Worm (Caenorhabditis elegans) whole organism, late embryonic: Measurements from ENCODE around the gene ZK1290.7.

Experiments used
- C08G9.2 ChIP-seq: sonication (generic microtip); optimal IDR thresholded peaks from 2 replicates; lab custom pipeline; 2016; ENCODE audit warnings: mild to moderate bottlenecking, missing genetic modification characterization, moderate library complexity, missing compliant biosample characterization
- C38D4.7 ChIP-seq: fragments of 200-800 bp; sonication (Bioruptor generic); optimal IDR thresholded peaks from 2 replicates; lab custom pipeline; 2018; ENCODE audit warnings: mild to moderate bottlenecking, missing genetic modification characterization, moderate library complexity, missing compliant biosample characterization
- F13H6.1 ChIP-seq: sonication (generic microtip); optimal IDR thresholded peaks from 2 replicates; lab custom pipeline; 2016; ENCODE audit warnings: missing genetic modification characterization, missing compliant biosample characterization
- K09A11.1 ChIP-seq: sonication (generic microtip); optimal IDR thresholded peaks from 2 replicates; lab custom pipeline; 2017; ENCODE audit warnings: antibody characterized with exemption, mild to moderate bottlenecking, missing genetic modification characterization, missing compliant biosample characterization; ENCODE audit not compliant: insufficient read depth
- T23F11.4 ChIP-seq: fragments of 200-800 bp; sonication (Bioruptor generic); optimal IDR thresholded peaks from 2 replicates; lab custom pipeline; 2018; ENCODE audit warnings: mild to moderate bottlenecking, missing genetic modification characterization, missing compliant biosample characterization
- ceh-14 ChIP-seq: sonication (generic microtip); optimal IDR thresholded peaks from 2 replicates; lab custom pipeline; 2016; ENCODE audit warnings: missing genotype, missing genetic modification characterization, missing compliant biosample characterization
- ceh-2 ChIP-seq: sonication (generic microtip); optimal IDR thresholded peaks from 2 replicates; lab custom pipeline; 2016; ENCODE audit warnings: missing genotype, missing genetic modification characterization, missing compliant biosample characterization
- ceh-22 ChIP-seq: sonication (generic microtip); optimal IDR thresholded peaks from 2 replicates; lab custom pipeline; 2017; ENCODE audit warnings: missing biosample characterization, missing genetic modification characterization
- ceh-24 ChIP-seq: sonication (generic microtip); optimal IDR thresholded peaks from 2 replicates; lab custom pipeline; 2016; ENCODE audit warnings: mild to moderate bottlenecking, missing genetic modification characterization, missing compliant biosample characterization
- ceh-30 ChIP-seq: fragments of 150-350 bp; optimal IDR thresholded peaks from 2 replicates; lab custom pipeline; 2014; ENCODE audit warnings: missing biosample characterization, missing genetic modification characterization
- ceh-48 ChIP-seq: sonication (generic microtip); optimal IDR thresholded peaks from 2 replicates; lab custom pipeline; 2016; ENCODE audit warnings: missing genetic modification characterization, inconsistent platforms, missing compliant biosample characterization
- ceh-6 ChIP-seq: fragments of 200-800 bp; sonication (Bioruptor generic); optimal IDR thresholded peaks from 2 replicates; lab custom pipeline; 2018; ENCODE audit warnings: mild to moderate bottlenecking, missing genetic modification characterization, missing compliant biosample characterization
- ceh-9 ChIP-seq: sonication (generic microtip); optimal IDR thresholded peaks from 2 replicates; lab custom pipeline; 2016; ENCODE audit warnings: mild to moderate bottlenecking, missing genetic modification characterization, inconsistent platforms, missing compliant biosample characterization
- elt-2 ChIP-seq: sonication (generic microtip); optimal IDR thresholded peaks from 2 replicates; lab custom pipeline; 2016; ENCODE audit warnings: missing genetic modification reagents, missing genetic modification characterization, missing compliant biosample characterization
- ets-4 ChIP-seq: sonication (generic microtip); optimal IDR thresholded peaks from 2 replicates; lab custom pipeline; 2016; ENCODE audit warnings: missing genetic modification characterization, missing compliant biosample characterization
- eyg-1 ChIP-seq: sonication (generic microtip); optimal IDR thresholded peaks from 2 replicates; lab custom pipeline; 2016; ENCODE audit warnings: missing genotype, missing genetic modification characterization, missing compliant biosample characterization
- fax-1 ChIP-seq: sonication (generic microtip); optimal IDR thresholded peaks from 2 replicates; lab custom pipeline; 2016; ENCODE audit warnings: missing genotype, missing genetic modification characterization, missing compliant biosample characterization
- fkh-6 ChIP-seq: sonication (generic microtip); optimal IDR thresholded peaks from 2 replicates; lab custom pipeline; 2016; ENCODE audit warnings: missing genetic modification characterization, missing compliant biosample characterization
- gmeb-2 ChIP-seq: sonication (generic microtip); optimal IDR thresholded peaks from 2 replicates; lab custom pipeline; 2016; ENCODE audit warnings: missing genetic modification characterization, inconsistent platforms, missing compliant biosample characterization
- hlh-13 ChIP-seq: fragments of 200-800 bp; sonication (Bioruptor generic); optimal IDR thresholded peaks from 2 replicates; lab custom pipeline; 2018; ENCODE audit warnings: mild to moderate bottlenecking, missing genetic modification characterization, missing compliant biosample characterization
- hlh-30 ChIP-seq: sonication (generic microtip); optimal IDR thresholded peaks from 2 replicates; lab custom pipeline; 2017; ENCODE audit warnings: antibody characterized with exemption, missing genetic modification characterization, missing compliant biosample characterization; ENCODE audit not compliant: insufficient read depth
- lin-11 ChIP-seq: fragments of 200-800 bp; sonication (Bioruptor generic); optimal IDR thresholded peaks from 2 replicates; lab custom pipeline; 2018; ENCODE audit warnings: mild to moderate bottlenecking, missing genetic modification characterization, missing compliant biosample characterization
- nfya-1 ChIP-seq: sonication (generic microtip); optimal IDR thresholded peaks from 2 replicates; lab custom pipeline; 2017; ENCODE audit warnings: missing genetic modification characterization, mild to moderate bottlenecking, missing compliant biosample characterization, antibody characterized with exemption, moderate library complexity
- nhr-11 ChIP-seq: fragments of 150-350 bp; optimal IDR thresholded peaks from 2 replicates; lab custom pipeline; 2014; ENCODE audit warnings: missing biosample characterization, missing genetic modification characterization
- nhr-232 ChIP-seq: sonication (generic microtip); optimal IDR thresholded peaks from 2 replicates; lab custom pipeline; 2016; ENCODE audit warnings: missing genetic modification characterization, missing compliant biosample characterization
- npax-4 ChIP-seq: sonication (generic microtip); optimal IDR thresholded peaks from 2 replicates; lab custom pipeline; 2016; ENCODE audit warnings: missing genetic modification characterization, missing compliant biosample characterization
- pag-3 ChIP-seq: sonication (generic microtip); optimal IDR thresholded peaks from 2 replicates; lab custom pipeline; 2016; ENCODE audit warnings: missing compliant biosample characterization, missing genetic modification characterization, borderline replicate concordance
- pat-9 ChIP-seq: fragments of 200-800 bp; sonication (Bioruptor generic); optimal IDR thresholded peaks from 2 replicates; lab custom pipeline; 2018; ENCODE audit warnings: mild to moderate bottlenecking, missing genetic modification characterization, moderate library complexity, missing compliant biosample characterization
- pqm-1 ChIP-seq: sonication (generic microtip); optimal IDR thresholded peaks from 2 replicates; lab custom pipeline; 2016; ENCODE audit warnings: missing genetic modification characterization, missing compliant biosample characterization
- pros-1 ChIP-seq: fragments of 150-350 bp; optimal IDR thresholded peaks from 2 replicates; lab custom pipeline; 2014; ENCODE audit warnings: missing biosample characterization, missing genetic modification reagents, missing genetic modification characterization
- rnt-1 ChIP-seq: sonication (generic microtip); optimal IDR thresholded peaks from 2 replicates; lab custom pipeline; 2016; ENCODE audit warnings: missing genetic modification characterization, missing compliant biosample characterization
- sdc-2 ChIP-seq: sonication (generic microtip); optimal IDR thresholded peaks from 2 replicates; lab custom pipeline; 2016; ENCODE audit warnings: missing genotype, missing genetic modification characterization, missing compliant biosample characterization
- sox-2 ChIP-seq: fragments of 200-800 bp; sonication (Bioruptor generic); IDR thresholded peaks from 2 replicates; pipeline ENCODE4 v1.3.6; 2022; ENCODE audit warnings: missing genetic modification reagents, missing genetic modification characterization, missing compliant biosample characterization
- syd-9 ChIP-seq: sonication (generic microtip); optimal IDR thresholded peaks from 2 replicates; lab custom pipeline; 2016; ENCODE audit warnings: mild to moderate bottlenecking, missing genetic modification characterization, moderate library complexity, missing compliant biosample characterization
- tbx-2 ChIP-seq: sonication (generic microtip); optimal IDR thresholded peaks from 2 replicates; lab custom pipeline; 2016; ENCODE audit warnings: missing genetic modification characterization, missing compliant biosample characterization
- tbx-7 ChIP-seq: sonication (generic microtip); optimal IDR thresholded peaks from 2 replicates; lab custom pipeline; 2016; ENCODE audit warnings: missing genotype, missing genetic modification characterization, missing compliant biosample characterization
- ttx-3 ChIP-seq: sonication (generic microtip); optimal IDR thresholded peaks from 2 replicates; lab custom pipeline; 2016; ENCODE audit warnings: missing genetic modification reagents, missing genetic modification characterization, missing compliant biosample characterization
- unc-3 ChIP-seq, 2 experiments: fragments of 200-800 bp in 1 of 2; sonication (Bioruptor generic) in 1 of 2; sonication (generic microtip) in 1 of 2; conservative IDR thresholded peaks in 1 of 2; optimal IDR thresholded peaks in 1 of 2; 2 replicates each; pipeline versions ENCODE4 v1.3.6 to Lab custom; 2016 to 2022; ENCODE audit warnings: missing compliant biosample characterization in 2 of 2, missing genetic modification characterization in 2 of 2, missing genetic modification reagents in 1 of 2
- unc-55 ChIP-seq: sonication (generic microtip); optimal IDR thresholded peaks from 2 replicates; lab custom pipeline; 2017; ENCODE audit warnings: missing biosample characterization, missing genetic modification reagents, missing genetic modification characterization
- unc-86 ChIP-seq: sonication (generic microtip); optimal IDR thresholded peaks from 2 replicates; lab custom pipeline; 2016; ENCODE audit warnings: missing genetic modification characterization, missing compliant biosample characterization

Gene ZK1290.7

DNA sequence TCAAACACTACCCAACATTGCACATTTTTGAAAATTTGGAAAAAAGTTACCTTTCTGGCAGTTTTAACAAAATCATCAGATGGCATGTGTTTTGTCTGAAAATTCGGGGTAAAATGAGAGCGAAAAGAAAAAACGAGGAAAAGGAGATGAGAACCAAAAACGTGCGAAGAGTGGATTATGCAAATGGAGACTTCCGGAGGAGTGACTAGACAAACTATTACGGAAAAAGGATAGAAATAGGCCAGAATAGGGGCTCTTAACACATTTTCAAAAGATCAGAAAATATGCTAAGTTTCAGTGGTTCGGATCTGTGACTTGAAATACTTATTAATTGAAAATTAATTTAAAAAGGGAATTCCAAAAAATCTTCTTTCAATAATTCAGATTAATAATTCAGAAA lies 26.0 kb downstream of the ZK1290.7 start, which contains the start of gene srab-14:
Gene srab-14, minus strand, starts transcription at position 101 of the 400 bp plus-strand sequence.
- no peak for TF ChIP-seq F13H6.1 (tag; lab: Kevin White, UChicago)
- no peak for TF ChIP-seq hlh-30 (tag; lab: Kevin White, UChicago)
- no peak for TF ChIP-seq pag-3 (tag; lab: Kevin White, UChicago)
- TF ChIP-seq ceh-14 (tag; lab: Kevin White, UChicago), result no peak
- no peak for TF ChIP-seq fax-1 (tag; lab: Kevin White, UChicago)
- no peak for TF ChIP-seq ttx-3 (tag; lab: Kevin White, UChicago)
- no peak for TF ChIP-seq gmeb-2 (tag; lab: Kevin White, UChicago)
- no peak for TF ChIP-seq ceh-6
- no peak for TF ChIP-seq pqm-1 (tag; lab: Kevin White, UChicago)
- TF ChIP-seq nhr-11 (tag; lab: Kevin White, UChicago), result no peak
- TF ChIP-seq C38D4.7, result no peak
- no peak for TF ChIP-seq K09A11.1
- no peak for TF ChIP-seq nfya-1
- TF ChIP-seq tbx-2, result no peak
- TF ChIP-seq ceh-24, result no peak
- no peak for TF ChIP-seq eyg-1
- no peak for TF ChIP-seq sdc-2
- TF ChIP-seq ceh-30 (tag; lab: Kevin White, UChicago), result no peak
- TF ChIP-seq, all 69 proteins: peak for 0

DNA sequence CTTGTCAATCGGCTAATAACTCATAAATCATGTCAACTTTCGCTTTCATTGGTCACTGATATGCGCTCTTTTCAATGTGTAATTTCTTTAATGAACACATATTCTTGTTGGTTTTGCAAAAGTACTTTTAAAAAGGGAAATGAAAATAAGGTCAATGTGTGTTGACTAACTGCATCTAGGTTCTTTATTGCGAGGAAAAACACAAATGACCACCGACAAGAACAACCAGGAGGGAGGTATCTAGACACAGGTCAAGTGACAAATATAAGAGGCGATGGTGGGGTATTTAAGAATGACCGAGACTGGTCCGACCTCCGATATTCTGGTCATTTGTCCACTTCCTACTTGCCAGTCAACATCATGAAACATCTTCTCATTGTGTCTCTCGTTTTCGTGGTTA lies 29.3 kb downstream of the ZK1290.7 start, which contains the start of gene spi-1:
Gene spi-1, plus strand, starts transcription at position 178 of the 400 bp plus-strand sequence.
- no peak for TF ChIP-seq C38D4.7
- no peak for TF ChIP-seq nfya-1
- TF ChIP-seq tbx-7 (tag; lab: Kevin White, UChicago), result no peak
- TF ChIP-seq eyg-1, result no peak
- no peak for TF ChIP-seq ceh-6
- no peak for TF ChIP-seq F13H6.1 (tag; lab: Kevin White, UChicago)
- no peak for TF ChIP-seq ceh-24
- no peak for TF ChIP-seq rnt-1 (tag; lab: Kevin White, UChicago)
- TF ChIP-seq ceh-9 (tag; lab: Kevin White, UChicago), result no peak
- no peak for TF ChIP-seq ceh-48 (tag; lab: Kevin White, UChicago)
- no peak for TF ChIP-seq unc-86 (tag; lab: Kevin White, UChicago)
- TF ChIP-seq pros-1 (tag; lab: Kevin White, UChicago), result no peak
- TF ChIP-seq gmeb-2 (tag; lab: Kevin White, UChicago), result no peak
- no peak for TF ChIP-seq ets-4
- TF ChIP-seq lin-11 (tag; lab: Kevin White, UChicago), result no peak
- TF ChIP-seq C08G9.2, result no peak

DNA sequence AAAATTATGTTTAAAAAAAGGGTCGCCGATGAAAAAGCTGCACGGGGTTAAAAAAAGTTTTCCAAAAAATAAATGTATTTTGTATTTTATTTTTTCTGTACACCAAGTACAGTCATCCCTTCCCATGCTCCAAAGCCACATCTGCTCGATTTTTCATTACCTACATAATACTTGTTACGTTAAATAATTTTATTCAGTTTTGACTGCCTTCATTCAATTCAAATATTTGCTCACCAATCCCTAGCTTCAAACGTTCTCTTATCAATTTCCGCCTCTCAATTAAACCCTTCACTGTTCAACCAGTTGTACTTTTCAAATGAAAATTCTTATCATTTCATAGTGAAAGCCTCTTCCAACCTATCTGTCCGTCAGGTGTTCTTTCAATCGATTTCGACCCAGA lies 31.2 kb downstream of the ZK1290.7 start, which contains the start of gene R10H1.1:
Gene R10H1.1, plus strand, starts transcription at position 301 of the 400 bp plus-strand sequence.
- no peak for TF ChIP-seq npax-4 (tag; lab: Kevin White, UChicago)
- TF ChIP-seq nfya-1, result no peak
- no peak for TF ChIP-seq eyg-1
- no peak for TF ChIP-seq pat-9 (tag; lab: Kevin White, UChicago)
- TF ChIP-seq ceh-22, result no peak
- no peak for TF ChIP-seq elt-2
- no peak for TF ChIP-seq nhr-11 (tag; lab: Kevin White, UChicago)
- no peak for TF ChIP-seq ceh-2 (tag; lab: Kevin White, UChicago)
- no peak for TF ChIP-seq nhr-232 (tag; lab: Kevin White, UChicago)
- no peak for TF ChIP-seq syd-9
- no peak for TF ChIP-seq unc-55 (GFP tag; lab: Kevin White, UChicago)
- TF ChIP-seq sdc-2, result no peak
- no peak for TF ChIP-seq hlh-30 (tag; lab: Kevin White, UChicago)

DNA sequence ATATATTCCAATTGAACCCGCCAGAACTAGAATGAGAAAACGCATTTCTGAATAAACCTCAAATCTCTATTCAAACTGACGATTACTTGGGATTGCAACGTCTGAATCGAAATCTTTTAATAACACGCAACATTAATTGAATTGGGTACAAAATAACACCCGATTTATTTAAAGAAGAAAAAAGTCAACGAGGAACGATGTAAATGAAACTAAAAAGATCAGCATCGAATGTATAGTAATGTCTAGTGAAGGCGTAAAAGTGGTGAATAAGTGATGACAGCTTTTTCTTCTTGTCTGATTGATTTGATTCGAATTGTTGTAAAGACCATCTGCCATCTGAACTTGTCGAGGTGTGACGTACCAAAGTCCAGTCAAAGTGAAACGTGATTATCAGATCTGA lies 31.8 kb downstream of the ZK1290.7 start, which contains the start of gene nas-23:
Gene nas-23, minus strand, starts transcription at position 101 of the 400 bp plus-strand sequence.
- no peak for TF ChIP-seq unc-3 (GFP tag; conservative IDR thresholded peaks at IDR 0.05; lab: Robert Waterston, UW)
- no peak for TF ChIP-seq unc-3 (tag; optimal IDR thresholded peaks at IDR 0.05; lab: Kevin White, UChicago)
- no peak for TF ChIP-seq T23F11.4 (GFP tag; lab: Kevin White, UChicago)
- no peak for TF ChIP-seq nhr-11 (tag; lab: Kevin White, UChicago)
- TF ChIP-seq npax-4 (tag; lab: Kevin White, UChicago), result no peak
- no peak for TF ChIP-seq sox-2 (GFP tag; lab: Robert Waterston, UW)
- TF ChIP-seq ceh-2 (tag; lab: Kevin White, UChicago), result no peak
- no peak for TF ChIP-seq fkh-6 (tag; lab: Kevin White, UChicago)
- no peak for TF ChIP-seq hlh-13 (GFP tag; lab: Kevin White, UChicago)
- no peak for TF ChIP-seq pqm-1 (tag; lab: Kevin White, UChicago)
- TF ChIP-seq rnt-1 (tag; lab: Kevin White, UChicago), result no peak
